Worm (Caenorhabditis elegans) whole organism, L2 larva: Measurements from ENCODE around the gene cutl-2.

Source experiments
- aly-2 ChIP-seq: fragments of 150-350 bp; optimal IDR thresholded peaks from 2 replicates; lab custom pipeline; 2014; ENCODE audit warnings: missing biosample characterization, missing genetic modification characterization
- fos-1 ChIP-seq: fragments of 150-350 bp; optimal IDR thresholded peaks from 2 replicates; lab custom pipeline; 2014; ENCODE audit warnings: missing biosample characterization, missing genetic modification characterization
- nhr-11 ChIP-seq: fragments of 150-350 bp; optimal IDR thresholded peaks from 2 replicates; lab custom pipeline; 2014; ENCODE audit warnings: missing biosample characterization, missing genetic modification characterization
- nhr-129 ChIP-seq: fragments of 150-350 bp; optimal IDR thresholded peaks from 2 replicates; lab custom pipeline; 2014; ENCODE audit warnings: missing biosample characterization, missing genetic modification characterization
- ztf-11 ChIP-seq: sonication (generic microtip); optimal IDR thresholded peaks from 2 replicates; lab custom pipeline; 2017; ENCODE audit warnings: missing biosample characterization, missing genetic modification characterization

- no peak for TF ChIP-seq nhr-11 (tag; lab: Kevin White, UChicago)
- TF ChIP-seq ztf-11 = no peak
- TF ChIP-seq aly-2 (tag; lab: Kevin White, UChicago) = no peak
- no peak for TF ChIP-seq fos-1 (tag; lab: Kevin White, UChicago)
- no peak for TF ChIP-seq nhr-129
Observed at ce11 chrII:9724464-9724863, at the start of gene cutl-2.
